Worm (Caenorhabditis elegans): Measurements from ENCODE around the gene sre-3.

DNA sequence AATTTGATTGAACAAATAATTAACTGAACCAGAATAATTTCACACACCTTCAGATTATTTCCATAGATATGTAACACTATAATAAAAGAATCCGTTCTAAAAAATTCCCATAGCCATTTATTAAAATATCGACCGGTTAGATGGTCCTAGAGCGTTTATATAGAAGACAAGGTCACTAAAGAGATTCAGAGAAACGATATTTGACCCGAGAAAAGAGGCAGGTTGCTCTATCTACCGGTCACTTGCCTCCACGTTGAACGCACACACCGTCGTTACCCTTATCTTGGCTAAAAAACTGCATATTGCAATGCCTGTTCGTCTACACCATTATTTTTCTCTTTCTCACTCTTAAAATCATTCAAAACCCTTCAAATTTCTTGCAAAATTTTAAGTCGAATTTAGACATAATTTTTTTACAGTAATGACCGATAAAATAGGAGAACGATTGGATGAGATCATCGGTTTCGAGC, 4.4 kb upstream of the sre-3 start, which contains the start of gene C07D10.5:
- TF ChIP-seq pha-4 (tag; optimal IDR thresholded peaks at IDR 0.05) (no peak), ztf-11 (tag; optimal IDR thresholded peaks at IDR 0.05) (no peak), unc-62 (GFP tag; optimal IDR thresholded peaks at IDR 0.05) (no peak)

Data from whole organism, mixed stage, embryonic.